Worm (Caenorhabditis elegans): Measurements from ENCODE around the gene F01F1.3.

Gene F01F1.3

DNA sequence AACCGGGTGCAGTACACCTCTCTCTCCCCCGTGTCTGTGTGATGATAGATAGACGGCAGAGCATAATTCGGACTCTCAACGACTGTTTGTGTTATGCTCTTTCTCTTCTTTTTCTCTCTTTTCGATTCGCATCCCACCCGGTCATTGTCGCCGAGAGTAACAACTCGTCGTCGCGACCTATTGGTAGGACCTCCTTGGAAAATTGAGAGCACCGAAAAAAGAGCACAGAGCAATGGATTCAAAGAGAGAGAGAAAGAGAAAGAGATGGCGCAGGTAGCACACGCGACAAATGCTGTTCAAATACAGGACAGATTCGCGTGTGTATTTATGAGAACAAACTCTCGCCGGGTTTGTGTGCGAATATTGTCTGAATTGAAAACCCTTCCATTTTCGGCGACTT lies 28.1 kb upstream of the F01F1.3 start:
- TF ChIP-seq tab-1 (GFP tag; IDR thresholded peaks at IDR 0.05): no peak
- TF ChIP-seq klf-2 (GFP tag; conservative IDR thresholded peaks at IDR 0.05): no peak
- no peak for TF ChIP-seq ztf-23 (GFP tag; IDR thresholded peaks at IDR 0.05)
- TF ChIP-seq cog-1 (tag; optimal IDR thresholded peaks at IDR 0.05): no peak
- no peak for TF ChIP-seq flt-1 (GFP tag; IDR thresholded peaks at IDR 0.05)
- no peak for TF ChIP-seq ztf-29 (GFP tag; IDR thresholded peaks at IDR 0.05)
- no peak for TF ChIP-seq T22C8.4 (GFP tag; IDR thresholded peaks at IDR 0.05)
- TF ChIP-seq med-1 (GFP tag; optimal IDR thresholded peaks at IDR 0.05; ENCODE audit: insufficient read depth): no peak
- no peak for TF ChIP-seq ref-1 (GFP tag; conservative IDR thresholded peaks at IDR 0.05)

DNA sequence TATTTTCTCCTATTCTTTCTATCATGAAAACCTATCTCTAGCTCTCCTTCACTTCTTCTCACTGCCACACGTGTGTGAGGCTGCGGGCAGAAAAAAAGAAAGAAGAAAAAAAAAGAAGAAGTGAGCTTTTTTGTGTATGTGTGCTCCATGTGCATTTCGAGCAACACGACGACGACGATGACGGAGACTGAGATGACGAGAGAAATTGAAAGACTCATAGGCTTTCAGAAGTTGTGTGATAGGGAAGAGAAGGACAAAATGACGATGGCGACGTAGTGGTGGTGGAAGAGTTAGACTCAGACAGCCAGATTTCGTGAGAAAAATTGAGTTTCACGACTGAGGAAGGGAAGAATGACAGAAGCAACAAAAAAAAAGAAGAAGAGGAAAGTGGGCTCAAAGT lies 26.3 kb upstream of the F01F1.3 start:
- TF ChIP-seq klf-2 (GFP tag; conservative IDR thresholded peaks at IDR 0.05): no peak
- TF ChIP-seq ztf-23 (GFP tag; IDR thresholded peaks at IDR 0.05): no peak
- no peak for TF ChIP-seq T22C8.4 (GFP tag; IDR thresholded peaks at IDR 0.05)
- no peak for TF ChIP-seq cog-1 (tag; optimal IDR thresholded peaks at IDR 0.05)
- no peak for TF ChIP-seq tab-1 (GFP tag; IDR thresholded peaks at IDR 0.05)
- TF ChIP-seq flt-1 (GFP tag; IDR thresholded peaks at IDR 0.05): no peak
- no peak for TF ChIP-seq ztf-29 (GFP tag; IDR thresholded peaks at IDR 0.05)
- TF ChIP-seq ref-1 (GFP tag; conservative IDR thresholded peaks at IDR 0.05): no peak
- TF ChIP-seq med-1 (GFP tag; optimal IDR thresholded peaks at IDR 0.05; ENCODE audit: insufficient read depth): no peak

DNA sequence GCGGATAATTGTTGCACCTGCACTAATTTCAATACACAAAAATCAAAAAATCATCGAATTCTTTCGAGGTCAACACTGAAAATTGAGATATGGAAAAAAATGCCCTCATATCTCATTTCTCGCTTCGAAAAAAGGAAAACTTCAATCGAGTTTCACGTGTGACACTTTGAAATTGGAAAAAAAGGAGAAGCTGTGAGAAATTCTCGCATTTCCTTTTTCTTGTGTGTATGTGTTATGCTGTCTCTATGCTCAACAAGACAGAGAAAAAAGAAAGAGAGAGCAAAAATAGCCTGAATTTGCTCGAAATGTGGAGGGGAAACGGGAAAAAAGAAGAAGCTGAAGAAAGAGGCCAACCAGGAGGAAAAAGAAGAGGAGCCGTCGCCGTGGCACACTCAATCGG lies 25.3 kb upstream of the F01F1.3 start:
- no peak for TF ChIP-seq ztf-29 (GFP tag; IDR thresholded peaks at IDR 0.05)
- TF ChIP-seq flt-1 (GFP tag; IDR thresholded peaks at IDR 0.05): no peak
- TF ChIP-seq med-1 (GFP tag; optimal IDR thresholded peaks at IDR 0.05; ENCODE audit: insufficient read depth): no peak
- no peak for TF ChIP-seq ref-1 (GFP tag; conservative IDR thresholded peaks at IDR 0.05)
- TF ChIP-seq cog-1 (tag; optimal IDR thresholded peaks at IDR 0.05): no peak
- no peak for TF ChIP-seq klf-2 (GFP tag; conservative IDR thresholded peaks at IDR 0.05)
- no peak for TF ChIP-seq ztf-23 (GFP tag; IDR thresholded peaks at IDR 0.05)
- no peak for TF ChIP-seq tab-1 (GFP tag; IDR thresholded peaks at IDR 0.05)

DNA sequence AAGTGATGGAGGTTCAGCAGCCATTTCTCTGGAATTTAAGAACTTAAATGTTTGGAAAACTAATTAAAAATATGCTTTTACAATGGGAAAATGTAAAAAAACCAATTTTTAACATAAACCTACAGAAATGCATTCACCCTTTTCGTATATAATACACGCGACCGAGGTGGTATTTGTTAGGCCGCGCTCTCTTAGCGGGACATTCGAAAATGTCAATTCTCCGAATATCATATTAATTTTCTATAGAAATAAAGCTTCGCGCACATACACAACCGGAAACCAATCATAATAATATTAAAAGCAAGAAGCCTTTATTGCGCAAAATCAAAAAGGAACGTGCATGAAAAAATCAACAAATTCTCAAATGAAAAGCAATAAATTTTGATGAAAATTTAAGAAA lies 18.5 kb upstream of the F01F1.3 start, which contains the start of gene ddx-23:
ddx-23 (minus strand) TSS at position 30 of the 400 bp plus-strand sequence.
- TF ChIP-seq klf-2 (GFP tag; conservative IDR thresholded peaks at IDR 0.05) (no peak), med-1 (GFP tag; optimal IDR thresholded peaks at IDR 0.05; ENCODE audit: insufficient read depth) (no peak), ztf-23 (GFP tag; IDR thresholded peaks at IDR 0.05) (0 out of 2 replicates have a peak, but pooled peaks have one; percentile 11)

DNA sequence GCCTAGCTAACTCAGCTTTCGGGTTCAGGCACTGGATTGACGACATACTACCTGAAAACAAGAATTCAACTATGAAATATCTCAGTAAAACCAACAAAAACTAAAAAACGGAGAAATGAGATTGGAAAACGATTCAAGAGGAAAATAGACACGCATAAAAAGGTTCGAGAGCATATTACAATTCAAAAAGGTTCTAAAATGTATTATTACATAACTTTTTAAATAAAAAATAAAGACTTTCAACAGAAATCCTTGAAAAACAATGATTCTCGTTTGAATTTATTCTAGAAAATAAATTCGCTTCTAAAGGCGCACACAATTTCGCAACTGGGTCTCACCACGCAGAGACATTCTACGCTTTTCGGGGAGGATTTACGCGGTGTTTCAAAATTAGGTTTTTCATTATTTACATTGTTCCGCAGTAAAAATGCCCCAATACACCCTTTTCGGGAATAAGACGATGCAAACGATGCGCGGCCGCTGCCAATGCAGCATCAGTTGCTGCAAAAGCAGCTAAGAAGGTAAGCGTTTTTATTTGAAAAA lies 16.0 kb upstream of the F01F1.3 start, which contains the start of the genes cct-6 and alh-9:
cct-6 (minus strand) TSS at position 51 of the 543 bp plus-strand sequence.
alh-9 (plus strand) TSS at position 382 of the 543 bp plus-strand sequence.
- TF ChIP-seq T22C8.4 (GFP tag; IDR thresholded peaks at IDR 0.05) (no peak), cog-1 (tag; optimal IDR thresholded peaks at IDR 0.05) (peak; percentile 72)

DNA sequence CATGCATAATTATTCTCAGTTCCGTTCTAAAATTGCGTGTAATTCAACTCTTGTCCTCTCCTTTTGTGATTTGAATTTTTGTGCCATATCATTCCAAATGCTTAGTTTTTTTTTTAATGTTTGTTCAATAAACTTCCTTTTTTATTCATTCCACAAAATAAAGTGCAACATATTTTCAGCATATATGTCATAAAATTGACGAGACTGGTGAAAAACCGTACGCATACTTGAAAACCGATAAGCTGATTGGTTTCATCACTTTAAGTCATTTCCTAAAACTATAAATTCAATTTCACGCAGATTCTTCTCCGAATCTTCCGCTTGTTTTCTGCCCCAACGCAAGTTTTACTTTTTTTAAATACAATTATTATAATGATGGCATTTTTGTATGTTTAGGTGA lies 12.7 kb upstream of the F01F1.3 start, which contains the start of gene dpf-4:
dpf-4 (plus strand) TSS at position 301 of the 400 bp plus-strand sequence.
- TF ChIP-seq ztf-29 (GFP tag; IDR thresholded peaks at IDR 0.05) (no peak), ref-1 (GFP tag; conservative IDR thresholded peaks at IDR 0.05) (no peak), klf-2 (GFP tag; conservative IDR thresholded peaks at IDR 0.05) (no peak)

DNA sequence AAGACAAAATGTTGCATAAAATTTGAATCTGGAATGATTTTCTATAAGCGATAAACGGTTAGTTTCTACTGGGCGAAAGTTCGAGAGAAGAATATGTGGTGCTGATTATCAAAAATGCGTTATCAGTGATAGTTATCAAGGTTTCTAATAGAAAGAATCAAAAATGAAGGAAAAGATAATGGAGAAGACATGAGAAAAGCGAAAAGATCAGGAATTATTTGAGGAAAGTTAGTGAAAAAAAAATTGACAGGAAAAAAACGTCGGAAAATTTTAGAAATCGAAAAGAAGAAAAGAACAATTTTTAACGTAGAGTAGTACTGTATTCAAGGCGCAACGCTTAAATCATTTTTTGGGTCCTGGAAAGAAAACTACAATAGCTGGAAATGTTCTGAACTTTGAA lies 8.0 kb upstream of the F01F1.3 start, which contains the start of gene dnpp-1:
dnpp-1 (minus strand) TSS at position 30 of the 400 bp plus-strand sequence.
- TF ChIP-seq T22C8.4 (GFP tag; IDR thresholded peaks at IDR 0.05): no peak

DNA sequence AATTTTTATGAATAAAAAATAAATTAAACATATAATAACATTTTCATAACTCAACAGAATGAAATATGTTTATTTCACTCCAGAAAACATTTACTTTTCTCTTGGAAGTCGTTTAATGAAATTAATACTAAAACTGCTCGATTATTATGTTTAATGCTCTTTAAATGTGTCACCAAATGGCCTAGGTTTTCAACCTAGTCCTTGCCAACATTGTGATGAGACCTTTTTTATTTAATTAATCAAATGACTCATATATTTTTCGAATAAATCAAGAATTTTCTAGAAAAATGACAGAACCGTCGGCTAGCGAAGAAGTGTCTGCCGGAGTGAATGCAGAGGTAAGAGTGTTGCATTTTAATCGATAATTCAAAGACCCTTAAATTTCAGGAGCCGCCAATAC lies 7.5 kb upstream of the F01F1.3 start, which contains the start of gene rabn-5:
rabn-5 (plus strand) TSS at position 284 of the 400 bp plus-strand sequence.
- no peak for TF ChIP-seq med-1 (GFP tag; optimal IDR thresholded peaks at IDR 0.05; ENCODE audit: insufficient read depth)
- no peak for TF ChIP-seq cog-1 (tag; optimal IDR thresholded peaks at IDR 0.05)
- TF ChIP-seq klf-2 (GFP tag; conservative IDR thresholded peaks at IDR 0.05): no peak
- TF ChIP-seq flt-1 (GFP tag; IDR thresholded peaks at IDR 0.05): no peak
- TF ChIP-seq tab-1 (GFP tag; IDR thresholded peaks at IDR 0.05): no peak
- TF ChIP-seq ztf-23 (GFP tag; IDR thresholded peaks at IDR 0.05): no peak
- TF ChIP-seq ztf-29 (GFP tag; IDR thresholded peaks at IDR 0.05): no peak
- no peak for TF ChIP-seq T22C8.4 (GFP tag; IDR thresholded peaks at IDR 0.05)
- no peak for TF ChIP-seq ref-1 (GFP tag; conservative IDR thresholded peaks at IDR 0.05)

DNA sequence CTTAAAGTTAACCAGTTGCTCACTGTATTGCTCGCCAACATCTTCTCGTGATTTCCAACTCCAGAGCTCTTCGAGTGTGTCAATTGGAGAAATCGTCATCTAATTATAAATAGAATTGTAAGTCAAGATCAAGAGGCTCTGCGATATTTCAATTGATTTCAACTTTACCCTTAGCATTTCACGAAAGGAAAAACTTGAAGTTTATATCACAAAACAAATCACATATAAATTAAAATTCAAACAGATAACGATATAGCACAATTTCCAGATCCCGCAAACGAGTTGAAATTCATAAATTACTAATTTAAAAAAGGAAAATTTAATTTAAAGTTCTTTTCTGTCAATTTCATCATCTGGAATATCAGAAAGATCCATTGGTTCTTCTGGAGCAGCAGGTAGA lies 3.3 kb upstream of the F01F1.3 start, which contains the start of gene eng-1:
eng-1 (minus strand) TSS at position 101 of the 400 bp plus-strand sequence.
- no peak for TF ChIP-seq cog-1 (tag; optimal IDR thresholded peaks at IDR 0.05)
- TF ChIP-seq tab-1 (GFP tag; IDR thresholded peaks at IDR 0.05): no peak
- TF ChIP-seq klf-2 (GFP tag; conservative IDR thresholded peaks at IDR 0.05): no peak
- TF ChIP-seq ztf-23 (GFP tag; IDR thresholded peaks at IDR 0.05): no peak
- no peak for TF ChIP-seq ztf-29 (GFP tag; IDR thresholded peaks at IDR 0.05)
- no peak for TF ChIP-seq med-1 (GFP tag; optimal IDR thresholded peaks at IDR 0.05; ENCODE audit: insufficient read depth)
- TF ChIP-seq flt-1 (GFP tag; IDR thresholded peaks at IDR 0.05): no peak
- TF ChIP-seq T22C8.4 (GFP tag; IDR thresholded peaks at IDR 0.05): no peak
- no peak for TF ChIP-seq ref-1 (GFP tag; conservative IDR thresholded peaks at IDR 0.05)

DNA sequence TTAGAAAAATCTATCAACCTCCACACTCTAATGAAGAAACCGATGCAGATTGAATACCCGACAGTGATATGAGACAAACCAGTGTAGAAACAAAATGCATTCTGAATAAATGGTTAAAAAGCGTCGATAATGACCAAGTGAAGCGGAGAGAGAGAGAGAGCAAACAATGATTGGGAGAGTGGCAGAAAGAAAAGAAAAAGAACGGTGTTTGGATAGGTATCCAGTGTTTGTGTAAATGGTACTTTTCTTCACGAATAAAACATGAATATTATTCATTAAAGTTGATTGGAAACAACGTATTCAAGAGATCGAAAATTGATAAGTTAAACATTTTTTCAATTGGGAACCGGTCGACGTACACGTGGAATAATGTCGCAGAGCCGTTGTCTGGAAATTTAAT lies 2.3 kb upstream of the F01F1.3 start, which contains the start of gene F01F1.15:
F01F1.15 (minus strand) TSS at position 101 of the 400 bp plus-strand sequence.
- TF ChIP-seq tab-1 (GFP tag; IDR thresholded peaks at IDR 0.05): no peak
- no peak for TF ChIP-seq klf-2 (GFP tag; conservative IDR thresholded peaks at IDR 0.05)
- TF ChIP-seq med-1 (GFP tag; optimal IDR thresholded peaks at IDR 0.05; ENCODE audit: insufficient read depth): no peak
- TF ChIP-seq ztf-23 (GFP tag; IDR thresholded peaks at IDR 0.05): no peak
- no peak for TF ChIP-seq T22C8.4 (GFP tag; IDR thresholded peaks at IDR 0.05)
- TF ChIP-seq ztf-29 (GFP tag; IDR thresholded peaks at IDR 0.05): no peak
- TF ChIP-seq flt-1 (GFP tag; IDR thresholded peaks at IDR 0.05): no peak
- no peak for TF ChIP-seq cog-1 (tag; optimal IDR thresholded peaks at IDR 0.05)
- no peak for TF ChIP-seq ref-1 (GFP tag; conservative IDR thresholded peaks at IDR 0.05)

Data from whole organism, midembryonic.